Worm (Caenorhabditis elegans) whole organism, late embryonic: ENCODE results near the gene lev-9.

Experiments used
- C08G9.2 ChIP-seq: sonication (generic microtip); optimal IDR thresholded peaks from 2 replicates; lab custom pipeline; 2016; ENCODE audit warnings: mild to moderate bottlenecking, missing genetic modification characterization, moderate library complexity, missing compliant biosample characterization
- F13H6.1 ChIP-seq: sonication (generic microtip); optimal IDR thresholded peaks from 2 replicates; lab custom pipeline; 2016; ENCODE audit warnings: missing genetic modification characterization, missing compliant biosample characterization
- K09A11.1 ChIP-seq: sonication (generic microtip); optimal IDR thresholded peaks from 2 replicates; lab custom pipeline; 2017; ENCODE audit warnings: antibody characterized with exemption, mild to moderate bottlenecking, missing genetic modification characterization, missing compliant biosample characterization; ENCODE audit not compliant: insufficient read depth
- ama-1 ChIP-seq: fragments of 150-350 bp; optimal IDR thresholded peaks from 2 replicates; lab custom pipeline; 2014
- ceh-14 ChIP-seq: sonication (generic microtip); optimal IDR thresholded peaks from 2 replicates; lab custom pipeline; 2016; ENCODE audit warnings: missing genotype, missing genetic modification characterization, missing compliant biosample characterization
- ceh-18 ChIP-seq: sonication (generic microtip); optimal IDR thresholded peaks from 2 replicates; lab custom pipeline; 2016; ENCODE audit warnings: missing genetic modification characterization, missing compliant biosample characterization
- ceh-24 ChIP-seq: sonication (generic microtip); optimal IDR thresholded peaks from 2 replicates; lab custom pipeline; 2016; ENCODE audit warnings: mild to moderate bottlenecking, missing genetic modification characterization, missing compliant biosample characterization
- ceh-31 ChIP-seq: sonication (generic microtip); optimal IDR thresholded peaks from 2 replicates; lab custom pipeline; 2016; ENCODE audit warnings: missing genetic modification characterization, missing compliant biosample characterization
- ceh-34 ChIP-seq: sonication (generic microtip); optimal IDR thresholded peaks from 2 replicates; lab custom pipeline; 2016; ENCODE audit warnings: mild to moderate bottlenecking, missing genetic modification characterization, missing compliant biosample characterization
- ceh-45 ChIP-seq: fragments of 200-800 bp; sonication (Bioruptor generic); IDR thresholded peaks from 2 replicates; pipeline ENCODE4 v1.3.6; 2022; ENCODE audit warnings: missing genetic modification reagents, missing genetic modification characterization, missing compliant biosample characterization
- ceh-6 ChIP-seq: fragments of 200-800 bp; sonication (Bioruptor generic); optimal IDR thresholded peaks from 2 replicates; lab custom pipeline; 2018; ENCODE audit warnings: mild to moderate bottlenecking, missing genetic modification characterization, missing compliant biosample characterization
- che-1 ChIP-seq: sonication (generic microtip); optimal IDR thresholded peaks from 2 replicates; lab custom pipeline; 2016; ENCODE audit warnings: mild to moderate bottlenecking, missing genetic modification characterization, missing compliant biosample characterization
- dmd-4 ChIP-seq: sonication (generic microtip); optimal IDR thresholded peaks from 2 replicates; lab custom pipeline; 2016; ENCODE audit warnings: borderline replicate concordance, missing genetic modification characterization, missing compliant biosample characterization
- elt-4 ChIP-seq: sonication (generic microtip); optimal IDR thresholded peaks from 2 replicates; lab custom pipeline; 2016; ENCODE audit warnings: missing genetic modification characterization, missing compliant biosample characterization
- fax-1 ChIP-seq: sonication (generic microtip); optimal IDR thresholded peaks from 2 replicates; lab custom pipeline; 2016; ENCODE audit warnings: missing genotype, missing genetic modification characterization, missing compliant biosample characterization
- fkh-10 ChIP-seq: fragments of 150-350 bp; optimal IDR thresholded peaks from 2 replicates; lab custom pipeline; 2014; ENCODE audit warnings: missing biosample characterization, missing genetic modification reagents, missing genetic modification characterization
- hlh-15 ChIP-seq: sonication (generic microtip); optimal IDR thresholded peaks from 2 replicates; lab custom pipeline; 2016; ENCODE audit warnings: missing genetic modification characterization, missing compliant biosample characterization
- hlh-30 ChIP-seq: sonication (generic microtip); optimal IDR thresholded peaks from 2 replicates; lab custom pipeline; 2017; ENCODE audit warnings: antibody characterized with exemption, missing genetic modification characterization, missing compliant biosample characterization; ENCODE audit not compliant: insufficient read depth
- mec-3 ChIP-seq: sonication (generic microtip); optimal IDR thresholded peaks from 2 replicates; lab custom pipeline; 2016; ENCODE audit warnings: borderline replicate concordance, missing genetic modification characterization, missing compliant biosample characterization
- nfya-1 ChIP-seq: sonication (generic microtip); optimal IDR thresholded peaks from 2 replicates; lab custom pipeline; 2017; ENCODE audit warnings: missing genetic modification characterization, mild to moderate bottlenecking, missing compliant biosample characterization, antibody characterized with exemption, moderate library complexity
- nhr-232 ChIP-seq: sonication (generic microtip); optimal IDR thresholded peaks from 2 replicates; lab custom pipeline; 2016; ENCODE audit warnings: missing genetic modification characterization, missing compliant biosample characterization
- pat-9 ChIP-seq: fragments of 200-800 bp; sonication (Bioruptor generic); optimal IDR thresholded peaks from 2 replicates; lab custom pipeline; 2018; ENCODE audit warnings: mild to moderate bottlenecking, missing genetic modification characterization, moderate library complexity, missing compliant biosample characterization
- pha-4 ChIP-seq: fragments of 150-350 bp; optimal IDR thresholded peaks from 2 replicates; lab custom pipeline; 2018; ENCODE audit warnings: missing biosample characterization, missing genetic modification reagents, missing genetic modification characterization
- pqm-1 ChIP-seq: sonication (generic microtip); optimal IDR thresholded peaks from 2 replicates; lab custom pipeline; 2016; ENCODE audit warnings: missing genetic modification characterization, missing compliant biosample characterization
- pros-1 ChIP-seq: fragments of 150-350 bp; optimal IDR thresholded peaks from 2 replicates; lab custom pipeline; 2014; ENCODE audit warnings: missing biosample characterization, missing genetic modification reagents, missing genetic modification characterization
- sdc-2 ChIP-seq: sonication (generic microtip); optimal IDR thresholded peaks from 2 replicates; lab custom pipeline; 2016; ENCODE audit warnings: missing genotype, missing genetic modification characterization, missing compliant biosample characterization
- sox-2 ChIP-seq: fragments of 200-800 bp; sonication (Bioruptor generic); IDR thresholded peaks from 2 replicates; pipeline ENCODE4 v1.3.6; 2022; ENCODE audit warnings: missing genetic modification reagents, missing genetic modification characterization, missing compliant biosample characterization
- syd-9 ChIP-seq: sonication (generic microtip); optimal IDR thresholded peaks from 2 replicates; lab custom pipeline; 2016; ENCODE audit warnings: mild to moderate bottlenecking, missing genetic modification characterization, moderate library complexity, missing compliant biosample characterization
- tbx-2 ChIP-seq: sonication (generic microtip); optimal IDR thresholded peaks from 2 replicates; lab custom pipeline; 2016; ENCODE audit warnings: missing genetic modification characterization, missing compliant biosample characterization
- unc-3 ChIP-seq, 2 experiments: fragments of 200-800 bp in 1 of 2; sonication (Bioruptor generic) in 1 of 2; sonication (generic microtip) in 1 of 2; conservative IDR thresholded peaks in 1 of 2; optimal IDR thresholded peaks in 1 of 2; 2 replicates each; pipeline versions ENCODE4 v1.3.6 to Lab custom; 2016 to 2022; ENCODE audit warnings: missing compliant biosample characterization in 2 of 2, missing genetic modification characterization in 2 of 2, missing genetic modification reagents in 1 of 2
- unc-42 ChIP-seq: sonication (generic microtip); optimal IDR thresholded peaks from 2 replicates; lab custom pipeline; 2016; ENCODE audit warnings: missing genotype, missing genetic modification characterization, missing compliant biosample characterization
- unc-86 ChIP-seq: sonication (generic microtip); optimal IDR thresholded peaks from 2 replicates; lab custom pipeline; 2016; ENCODE audit warnings: missing genetic modification characterization, missing compliant biosample characterization
- ztf-16 ChIP-seq: sonication (generic microtip); optimal IDR thresholded peaks from 2 replicates; lab custom pipeline; 2017; ENCODE audit warnings: missing genetic modification characterization, missing compliant biosample characterization

Gene lev-9

DNA sequence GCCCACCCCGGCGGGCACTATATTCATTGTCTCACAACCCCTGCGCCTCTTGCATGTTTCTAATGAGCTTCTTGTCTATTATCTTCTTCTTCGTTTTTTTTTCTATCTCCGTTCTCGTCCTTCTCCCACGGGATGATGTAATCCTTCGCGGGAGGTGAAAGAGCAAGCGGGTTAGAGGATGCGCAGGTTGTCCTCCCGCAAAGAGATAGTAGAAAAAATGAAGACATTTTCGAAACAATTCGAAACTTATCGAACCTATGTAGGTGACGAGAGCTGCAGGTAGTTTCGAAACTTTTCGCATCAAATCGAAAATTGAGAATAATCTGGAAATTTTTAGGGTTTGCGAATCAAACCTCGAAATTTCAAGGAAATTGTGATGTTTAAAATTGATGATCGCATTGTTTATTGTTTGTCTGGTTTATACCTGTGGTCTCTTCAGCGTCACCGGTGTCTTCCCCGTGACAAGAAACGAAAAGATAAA is 41.2 kb downstream of the lev-9 start:
- TF ChIP-seq unc-86 (no peak), tbx-2 (tag; lab: Kevin White, UChicago) (peak; percentile 25), ceh-34 (tag; lab: Kevin White, UChicago) (no peak), ceh-18 (tag; lab: Kevin White, UChicago) (peak; percentile 73)

DNA sequence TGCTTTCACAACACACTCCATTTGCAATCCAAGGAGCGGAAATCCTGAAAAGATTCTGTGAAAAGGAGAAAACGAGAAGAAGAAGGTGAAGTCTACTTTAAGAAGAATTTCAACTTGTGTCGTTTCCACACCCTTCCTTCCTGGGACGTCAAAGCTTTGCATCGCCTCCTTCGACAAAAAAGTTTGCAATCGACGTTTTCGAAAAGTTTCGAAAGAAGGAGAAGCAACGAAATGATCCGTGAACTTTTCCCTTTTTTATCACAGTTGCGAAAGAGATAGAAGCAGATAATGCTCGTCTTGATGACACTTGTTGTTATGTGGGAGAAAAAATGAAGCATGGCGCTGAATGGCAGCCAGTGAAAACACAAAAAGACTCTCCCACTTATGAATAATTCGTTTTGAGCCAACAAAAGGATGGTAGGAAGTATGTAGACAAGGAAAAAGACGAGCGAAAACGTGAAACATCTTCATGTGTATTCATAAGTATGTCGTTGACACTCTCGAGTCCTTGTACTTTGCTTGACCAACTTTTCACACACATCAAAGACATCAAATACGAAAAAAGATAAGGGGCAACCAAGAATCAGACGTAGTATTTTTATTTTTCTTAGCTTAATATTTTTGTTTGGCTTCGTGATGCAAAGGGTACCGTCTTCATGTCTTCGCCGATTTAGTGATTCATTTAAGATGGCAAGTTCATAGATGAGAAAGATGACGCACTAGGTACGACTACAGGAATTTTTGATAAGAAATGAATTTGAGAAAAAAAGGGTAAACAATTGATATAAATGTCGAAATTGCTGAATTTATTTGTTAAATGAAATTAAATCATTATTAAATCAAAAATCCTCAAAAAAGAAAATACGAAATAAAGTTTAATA is 42.5 kb downstream of the lev-9 start:
- peak; percentile 28 for TF ChIP-seq ceh-31 (tag; lab: Kevin White, UChicago)
- no peak for TF ChIP-seq C08G9.2

DNA sequence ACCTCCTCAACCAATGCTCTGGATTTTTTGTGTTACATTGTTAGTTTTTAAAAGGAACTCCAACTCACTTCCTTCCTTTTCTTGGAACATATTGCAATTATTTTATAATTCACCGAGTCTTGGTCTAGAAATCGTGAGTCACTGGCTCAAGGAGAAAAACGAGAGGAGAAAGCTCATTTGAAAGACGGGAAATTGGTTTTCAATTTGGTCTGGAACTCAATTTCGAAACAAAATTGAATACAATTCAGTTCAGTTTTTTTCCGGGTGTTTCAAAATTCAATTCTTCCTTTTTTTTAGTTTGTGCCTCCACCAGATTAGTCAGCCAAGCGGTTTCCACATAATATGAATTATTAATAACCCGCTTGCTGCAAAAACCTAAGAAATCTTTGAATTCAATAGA is 43.7 kb downstream of the lev-9 start:
- TF ChIP-seq syd-9 (tag; lab: Kevin White, UChicago) (no peak), unc-3 (GFP tag; conservative IDR thresholded peaks at IDR 0.05; lab: Robert Waterston, UW) (no peak), unc-3 (tag; optimal IDR thresholded peaks at IDR 0.05; lab: Kevin White, UChicago) (no peak), unc-42 (tag; lab: Kevin White, UChicago) (peak; percentile 43)

DNA sequence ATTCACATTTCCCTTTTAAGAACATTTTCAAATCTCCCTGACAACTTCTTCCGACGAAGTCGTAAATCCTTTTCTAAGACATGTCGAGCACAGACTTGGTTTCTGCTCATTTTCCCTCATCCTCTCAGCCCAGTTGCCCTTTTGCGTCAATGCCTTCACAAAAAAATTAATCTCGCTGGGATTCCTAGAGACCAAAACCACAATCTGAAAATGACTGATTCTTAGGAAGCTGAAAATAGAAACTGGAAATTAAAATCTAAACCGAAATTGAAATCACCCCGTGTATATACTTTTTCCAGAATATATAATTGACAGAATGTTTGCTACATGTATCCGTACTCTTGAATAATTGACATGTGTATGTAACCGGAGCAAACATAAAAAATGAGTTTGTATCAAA is 44.5 kb downstream of the lev-9 start:
- TF ChIP-seq C08G9.2 (no peak), nfya-1 (tag; lab: Kevin White, UChicago) (no peak), che-1 (no peak), F13H6.1 (tag; lab: Kevin White, UChicago) (no peak), ztf-16 (tag; lab: Kevin White, UChicago) (no peak)

DNA sequence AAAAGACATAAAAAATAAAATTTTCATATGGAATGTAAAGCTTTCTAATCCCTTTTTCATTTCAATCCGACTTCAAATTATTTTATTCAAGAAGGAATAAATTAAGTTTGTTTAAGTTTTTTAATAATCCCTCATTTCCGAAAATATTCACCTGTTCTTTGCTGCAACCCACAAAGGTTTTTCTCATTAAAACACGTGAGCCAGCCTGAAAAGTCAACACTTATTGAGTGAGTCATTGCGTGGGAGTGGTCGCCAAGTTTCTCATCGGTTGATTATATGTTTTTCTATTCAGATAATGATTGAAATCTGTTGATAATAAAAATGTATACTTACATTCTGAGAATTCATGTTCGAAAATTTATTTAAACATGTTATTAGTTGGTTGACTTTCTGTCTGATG is 46.0 kb downstream of the lev-9 start:
- no peak for TF ChIP-seq ama-1 (lab: Kevin White, UChicago)
- no peak for TF ChIP-seq hlh-30
- TF ChIP-seq nhr-232: no peak
- no peak for TF ChIP-seq pqm-1 (tag; lab: Kevin White, UChicago)
- TF ChIP-seq mec-3 (tag; lab: Kevin White, UChicago): no peak
- TF ChIP-seq pha-4 (tag; lab: Kevin White, UChicago): no peak
- TF ChIP-seq pros-1 (tag; lab: Kevin White, UChicago): no peak
- no peak for TF ChIP-seq fkh-10 (GFP tag; lab: Kevin White, UChicago)
- TF ChIP-seq dmd-4 (tag; lab: Kevin White, UChicago): no peak
- TF ChIP-seq F13H6.1 (tag; lab: Kevin White, UChicago): no peak
- no peak for TF ChIP-seq ceh-31 (tag; lab: Kevin White, UChicago)

DNA sequence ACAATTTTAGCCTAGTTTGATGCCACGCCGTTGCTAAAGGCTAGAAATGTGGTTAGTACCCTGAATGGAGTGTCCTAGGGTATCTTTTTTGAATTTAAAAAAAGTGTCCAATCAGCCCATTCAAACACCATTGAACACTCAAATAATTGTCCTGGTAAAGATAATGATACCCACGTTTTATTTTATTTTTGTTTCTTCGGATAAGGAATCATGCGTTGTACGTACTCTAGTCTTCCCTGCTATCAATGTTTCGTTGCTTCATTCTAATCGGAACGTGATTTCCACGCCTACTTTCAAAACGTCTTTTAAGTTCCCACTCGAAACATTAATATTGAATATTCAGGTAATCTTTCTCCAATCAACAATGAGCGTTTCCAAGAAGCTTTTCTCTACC is 50.9 kb downstream of the lev-9 start, which contains the start of gene got-2.2:
got-2.2 (plus strand) TSS at position 344 of the 394 bp plus-strand sequence.
- TF ChIP-seq C08G9.2: no peak
- no peak for TF ChIP-seq fax-1
- TF ChIP-seq pat-9: no peak
- no peak for TF ChIP-seq ceh-31 (tag; lab: Kevin White, UChicago)
- no peak for TF ChIP-seq sox-2 (GFP tag; lab: Robert Waterston, UW)
- TF ChIP-seq F13H6.1 (tag; lab: Kevin White, UChicago): no peak
- no peak for TF ChIP-seq sdc-2
- TF ChIP-seq K09A11.1 (tag; lab: Kevin White, UChicago): no peak
- no peak for TF ChIP-seq elt-4 (tag; lab: Kevin White, UChicago)
- TF ChIP-seq ceh-24 (tag; lab: Kevin White, UChicago): no peak
- no peak for TF ChIP-seq ceh-45 (GFP tag; lab: Robert Waterston, UW)
- TF ChIP-seq ceh-14 (tag; lab: Kevin White, UChicago): no peak
- TF ChIP-seq ceh-6 (GFP tag; lab: Kevin White, UChicago): no peak
- no peak for TF ChIP-seq hlh-15
